Worm (Caenorhabditis elegans) whole organism, L1 larva: Measurements from ENCODE around the gene Y11D7A.5.
"Not testable (repeated sequence)": the region's sequence is repeated elsewhere in the genome, so short reads cannot be mapped to it uniquely, and the experiment has no call there.

Experiments
- C34B4.2 ChIP-seq: sonication (generic microtip); optimal IDR thresholded peaks from 2 replicates; lab custom pipeline; 2017; ENCODE audit warnings: mild to moderate bottlenecking, missing genetic modification characterization, missing compliant biosample characterization
- Y116A8C.19 ChIP-seq: sonication (generic microtip); optimal IDR thresholded peaks from 2 replicates; lab custom pipeline; 2016; ENCODE audit warnings: missing compliant biosample characterization, missing genetic modification characterization, borderline replicate concordance
- aha-1 ChIP-seq: fragments of 150-350 bp; optimal IDR thresholded peaks from 2 replicates; lab custom pipeline; 2014; ENCODE audit warnings: missing biosample characterization, missing genetic modification characterization
- ama-1 ChIP-seq: fragments of 150-350 bp; optimal IDR thresholded peaks from 2 replicates; lab custom pipeline; 2014
- blmp-1 ChIP-seq: fragments of 150-350 bp; optimal IDR thresholded peaks from 2 replicates; lab custom pipeline; 2014; ENCODE audit warnings: missing biosample characterization, missing genetic modification characterization
- ces-1 ChIP-seq: fragments of 150-350 bp; optimal IDR thresholded peaks from 2 replicates; lab custom pipeline; 2014; ENCODE audit warnings: missing biosample characterization, missing genetic modification reagents, missing genetic modification characterization
- efl-1 ChIP-seq, 4 experiments: fragments of 150-350 bp; optimal IDR thresholded peaks in 3 of 4; peaks in 1 of 4; 1 replicate in 1 of 4; 2 replicates in 3 of 4; lab custom pipeline; 2014; ENCODE audit warnings: missing biosample characterization in 2 of 4, missing genetic modification characterization in 2 of 4, missing genetic modification reagents in 2 of 4
- efl-3 ChIP-seq: fragments of 200-800 bp; sonication (Bioruptor generic); optimal IDR thresholded peaks from 2 replicates; lab custom pipeline; 2018; ENCODE audit warnings: mild to moderate bottlenecking, missing genetic modification characterization, missing compliant biosample characterization
- egl-13 ChIP-seq: sonication (generic microtip); optimal IDR thresholded peaks from 2 replicates; lab custom pipeline; 2016; ENCODE audit warnings: missing genotype, missing genetic modification reagents, missing genetic modification characterization, missing compliant biosample characterization
- ets-5 ChIP-seq: fragments of 200-800 bp; sonication (Bioruptor generic); IDR thresholded peaks from 2 replicates; pipeline ENCODE4 v1.3.6; 2022; ENCODE audit warnings: missing genetic modification characterization, missing compliant biosample characterization
- fkh-8 ChIP-seq: sonication (generic microtip); optimal IDR thresholded peaks from 2 replicates; lab custom pipeline; 2016; ENCODE audit warnings: mild to moderate bottlenecking, missing genetic modification characterization, missing compliant biosample characterization
- lin-14 ChIP-seq: fragments of 200-800 bp; sonication (Bioruptor generic); optimal IDR thresholded peaks from 2 replicates; lab custom pipeline; 2018; ENCODE audit warnings: mild to moderate bottlenecking, missing genetic modification characterization, moderate library complexity, missing compliant biosample characterization
- lin-15B ChIP-seq: fragments of 150-350 bp; sonication (generic microtip); optimal IDR thresholded peaks from 3 replicates; lab custom pipeline; 2014; ENCODE audit warnings: missing biosample characterization, missing genetic modification characterization
- lin-35 ChIP-seq, 2 experiments: fragments of 150-350 bp; optimal IDR thresholded peaks; 2 replicates each; lab custom pipeline; 2014; ENCODE audit warnings: missing biosample characterization in 2 of 2, missing genetic modification characterization in 2 of 2, missing genetic modification reagents in 2 of 2
- lin-39 ChIP-seq: fragments of 150-350 bp; optimal IDR thresholded peaks from 2 replicates; lab custom pipeline; 2014; ENCODE audit warnings: missing biosample characterization, missing genetic modification reagents, missing genetic modification characterization
- lsy-2 ChIP-seq, 2 experiments: fragments of 150-350 bp; optimal IDR thresholded peaks; 2 replicates each; lab custom pipeline; 2014; ENCODE audit warnings: missing biosample characterization in 2 of 2, missing genetic modification characterization in 2 of 2
- nhr-20 ChIP-seq: sonication (generic microtip); optimal IDR thresholded peaks from 2 replicates; lab custom pipeline; 2016; ENCODE audit warnings: mild to moderate bottlenecking, missing genetic modification characterization, missing compliant biosample characterization
- nhr-237 ChIP-seq: fragments of 150-350 bp; optimal IDR thresholded peaks from 2 replicates; lab custom pipeline; 2014; ENCODE audit warnings: missing biosample characterization, missing genetic modification characterization
- nhr-47 ChIP-seq: sonication (generic microtip); optimal IDR thresholded peaks from 2 replicates; lab custom pipeline; 2016; ENCODE audit warnings: mild to moderate bottlenecking, missing genetic modification characterization, moderate library complexity, missing compliant biosample characterization
- nhr-77 ChIP-seq: fragments of 150-350 bp; optimal IDR thresholded peaks from 2 replicates; lab custom pipeline; 2014; ENCODE audit warnings: missing biosample characterization, missing genetic modification characterization
- nhr-85 ChIP-seq: sonication (generic microtip); peaks from one replicate; lab custom pipeline; 2016; ENCODE audit warnings: missing genetic modification characterization, inconsistent platforms, missing compliant biosample characterization
- nhr-90 ChIP-seq: sonication (generic microtip); optimal IDR thresholded peaks from 2 replicates; lab custom pipeline; 2016; ENCODE audit warnings: mild to moderate bottlenecking, missing genetic modification characterization, missing compliant biosample characterization; ENCODE audit not compliant: poor library complexity
- pax-3 ChIP-seq: fragments of 200-800 bp; sonication (Bioruptor generic); optimal IDR thresholded peaks from 2 replicates; lab custom pipeline; 2018; ENCODE audit warnings: mild to moderate bottlenecking, missing genetic modification characterization, moderate library complexity, missing compliant biosample characterization
- sptf-1 ChIP-seq: fragments of 150-350 bp; optimal IDR thresholded peaks from 2 replicates; lab custom pipeline; 2014; ENCODE audit warnings: missing biosample characterization, missing genetic modification characterization
- tbx-2 ChIP-seq: sonication (generic microtip); optimal IDR thresholded peaks from 2 replicates; lab custom pipeline; 2016; ENCODE audit warnings: missing genetic modification characterization, missing compliant biosample characterization
- tlp-1 ChIP-seq: fragments of 150-350 bp; optimal IDR thresholded peaks from 2 replicates; lab custom pipeline; 2014; ENCODE audit warnings: missing biosample characterization, missing genetic modification characterization
- unc-130 ChIP-seq: fragments of 150-350 bp; optimal IDR thresholded peaks from 2 replicates; lab custom pipeline; 2017; ENCODE audit warnings: missing biosample characterization, missing genetic modification characterization, inconsistent platforms
- unc-62 ChIP-seq: fragments of 150-350 bp; optimal IDR thresholded peaks from 2 replicates; lab custom pipeline; 2014; ENCODE audit warnings: missing biosample characterization, missing genetic modification reagents, missing genetic modification characterization
- unc-86 ChIP-seq: sonication (generic microtip); optimal IDR thresholded peaks from 2 replicates; lab custom pipeline; 2016; ENCODE audit warnings: missing genetic modification characterization, missing compliant biosample characterization
- unc-98 ChIP-seq: fragments of 200-800 bp; sonication (Bioruptor generic); IDR thresholded peaks from 2 replicates; pipeline ENCODE4 v1.3.6; 2022; ENCODE audit warnings: missing genetic modification characterization, missing compliant biosample characterization
- zip-4 ChIP-seq: fragments of 200-800 bp; sonication (Bioruptor generic); optimal IDR thresholded peaks from 2 replicates; lab custom pipeline; 2018; ENCODE audit warnings: mild to moderate bottlenecking, missing genetic modification characterization, moderate library complexity, missing compliant biosample characterization
- ztf-11 ChIP-seq, 2 experiments: sonication (generic microtip); optimal IDR thresholded peaks; 2 replicates each; lab custom pipeline; 2016 to 2017; ENCODE audit warnings: missing genetic modification characterization in 2 of 2, missing biosample characterization in 1 of 2, missing compliant biosample characterization in 1 of 2
- ztf-4 ChIP-seq: fragments of 150-350 bp; optimal IDR thresholded peaks from 2 replicates; lab custom pipeline; 2014; ENCODE audit warnings: missing biosample characterization, missing genetic modification characterization

Gene Y11D7A.5

ce11 chrIV:9245423-9245822 lies at the start of gene Y11D7A.5:
Gene Y11D7A.5, minus strand, starts transcription at chrIV:9245523.
- TF ChIP-seq ztf-11 (tag; optimal IDR thresholded peaks at IDR 0.05; lab: Kevin White, UChicago) (no peak), C34B4.2 (no peak), ama-1 (no peak), blmp-1 (tag; lab: Kevin White, UChicago) (peak; percentile 20), nhr-90 (tag; lab: Kevin White, UChicago) (no peak), aha-1 (no peak)

ce11 chrIV:9293825-9294224 lies 48.5 kb upstream of the Y11D7A.5 start, which contains the start of gene nhr-264:
Gene nhr-264, minus strand, starts transcription at chrIV:9293925.
- TF ChIP-seq nhr-20; lin-35 (GFP tag; optimal IDR thresholded peaks at IDR 0.05; lab: Kevin White, UChicago); unc-86: not testable (repeated sequence)

- TF ChIP-seq nhr-90 (tag; lab: Kevin White, UChicago) (no peak), ztf-4 (no peak), sptf-1 (tag; lab: Kevin White, UChicago) (no peak), efl-3 (GFP tag; lab: Kevin White, UChicago) (no peak), unc-130 (tag; lab: Kevin White, UChicago) (no peak), unc-62 (GFP tag; lab: Kevin White, UChicago) (no peak), lsy-2 (tag; optimal IDR thresholded peaks at IDR 0.05; lab: Kevin White, UChicago) (no peak), lin-14 (GFP tag; lab: Kevin White, UChicago) (no peak), lin-15B (no peak), ces-1 (no peak), nhr-47 (tag; lab: Kevin White, UChicago) (no peak), nhr-77 (no peak), Y116A8C.19 (tag; lab: Kevin White, UChicago) (no peak), lin-39 (tag; lab: Kevin White, UChicago) (no peak), nhr-237 (tag; lab: Kevin White, UChicago) (no peak), nhr-85 (tag; lab: Kevin White, UChicago) (no peak), zip-4 (GFP tag; lab: Kevin White, UChicago) (no peak), egl-13 (no peak)
- TF ChIP-seq, all 84 proteins: peak for 0
These were observed 44.3 kb upstream of the Y11D7A.5 start for ce11 chrIV:9289635-9290034.

- not testable (repeated sequence) for TF ChIP-seq unc-98 (GFP tag; lab: Robert Waterston, UW); ets-5 (GFP tag; lab: Robert Waterston, UW); fkh-8 (tag; lab: Kevin White, UChicago)
- TF ChIP-seq, all 84 proteins: peak for 0; not testable (repeated sequence) for 84
These were observed 41.0 kb upstream of the Y11D7A.5 start, which contains the start of gene nhr-267 for ce11 chrIV:9286305-9286704. Gene nhr-267, minus strand, starts transcription at chrIV:9286405.

- TF ChIP-seq efl-1 (optimal IDR thresholded peaks at IDR 0.05; lab: Kevin White, UChicago) (no peak), efl-1 (GFP tag; optimal IDR thresholded peaks at IDR 0.05 in 1 of 2; lab: Kevin White, UChicago) (no peak), tbx-2 (tag; lab: Kevin White, UChicago) (no peak)
These were observed 28.7 kb upstream of the Y11D7A.5 start, which contains the start of gene nmy-3 for ce11 chrIV:9274008-9274529. Gene nmy-3, plus strand, starts transcription at chrIV:9274479.

ce11 chrIV:9269796-9270195 lies 24.5 kb upstream of the Y11D7A.5 start, which contains the start of gene flh-3:
Gene flh-3, plus strand, starts transcription at chrIV:9270096.
- no peak for TF ChIP-seq nhr-85 (tag; lab: Kevin White, UChicago)
- no peak for TF ChIP-seq pax-3 (tag; lab: Kevin White, UChicago)
- no peak for TF ChIP-seq Y116A8C.19 (tag; lab: Kevin White, UChicago)
- no peak for TF ChIP-seq tlp-1
- TF ChIP-seq, all 84 proteins: peak for 0
